Worm (Caenorhabditis elegans): ENCODE measurements around the gene cah-4.

The cah-4 gene

ce11 chrX:13518861-13519713, 23.3 kb upstream of the cah-4 start, which contains the start of the genes cdk-4 and F18H3.1:
Gene cdk-4 (minus strand): TSS chrX:13518911.
Gene F18H3.1 (plus strand): TSS chrX:13519663.
- no peak for TF ChIP-seq bed-2 (GFP tag; IDR thresholded peaks at IDR 0.05)
- TF ChIP-seq hmg-1.2 (GFP tag; IDR thresholded peaks at IDR 0.05), result peak; percentile 53; the same call in 1 of the 2 replicates
- TF ChIP-seq cebp-1 (GFP tag; IDR thresholded peaks at IDR 0.05), result peak; percentile 61
- TF ChIP-seq cebp-1 (tag; optimal IDR thresholded peaks at IDR 0.05), result peak; percentile 91
- no peak for TF ChIP-seq snpc-4 (GFP tag; optimal IDR thresholded peaks at IDR 0.05)
- TF ChIP-seq snpc-4 (tag; optimal IDR thresholded peaks at IDR 0.05), result peak in 1 of 4 experiments; percentile 14
- TF ChIP-seq zfh-2 (GFP tag; conservative IDR thresholded peaks at IDR 0.05), result peak; percentile 95
- TF ChIP-seq nhr-90 (tag; optimal IDR thresholded peaks at IDR 0.05), result no peak
- peak; percentile 55 for TF ChIP-seq nhr-80 (tag; optimal IDR thresholded peaks at IDR 0.05)
- peak; percentile 67 for TF ChIP-seq dox-1 (GFP tag; IDR thresholded peaks at IDR 0.05)
- no peak for TF ChIP-seq gei-17 (GFP tag; optimal IDR thresholded peaks at IDR 0.05)
- 0 out of 2 replicates have a peak, but pooled peaks have one; percentile 16 for TF ChIP-seq egrh-3 (GFP tag; IDR thresholded peaks at IDR 0.05)
- TF ChIP-seq K12H6.12 (tag; optimal IDR thresholded peaks at IDR 0.05), result peak; percentile 40
- peak; percentile 51 for TF ChIP-seq mcd-1 (GFP tag; IDR thresholded peaks at IDR 0.05)

DNA sequence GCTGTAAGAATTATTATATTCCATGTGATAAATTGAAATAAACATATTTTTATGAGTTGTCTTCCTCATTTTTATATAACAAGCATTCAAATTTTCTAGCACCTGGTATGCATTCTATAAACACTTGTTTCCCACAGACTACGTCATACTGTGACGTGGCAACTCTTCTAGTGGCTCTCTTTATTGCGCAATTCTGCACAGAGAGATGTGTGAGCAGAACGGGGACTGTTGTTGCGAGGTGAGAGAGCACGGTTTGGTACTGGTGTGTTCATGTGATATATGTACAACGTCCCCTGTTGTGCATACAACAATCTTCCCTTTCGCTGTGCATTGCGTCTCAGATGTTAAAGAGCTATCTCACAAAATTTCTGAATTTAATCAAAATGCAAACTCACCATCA, 17.3 kb upstream of the cah-4 start:
- TF ChIP-seq madf-10 (tag; optimal IDR thresholded peaks at IDR 0.05) (no peak), K12H6.12 (tag; optimal IDR thresholded peaks at IDR 0.05) (no peak)

ce11 chrX:13526219-13527218, 15.9 kb upstream of the cah-4 start:
- TF ChIP-seq F37B4.10 (GFP tag; IDR thresholded peaks at IDR 0.05) (no peak), cebp-1 (GFP tag; IDR thresholded peaks at IDR 0.05) (peak; percentile 92), cebp-1 (tag; optimal IDR thresholded peaks at IDR 0.05) (peak; percentile 90), T07F8.4 (tag; optimal IDR thresholded peaks at IDR 0.05) (no peak), zfh-2 (GFP tag; conservative IDR thresholded peaks at IDR 0.05) (0 out of 2 replicates have a peak, but pooled peaks have one; percentile 38), F55B11.4 (tag; optimal IDR thresholded peaks at IDR 0.05; ENCODE audit: borderline replicate concordance, insufficient read depth) (no peak), snpc-4 (GFP tag; optimal IDR thresholded peaks at IDR 0.05) (no peak), snpc-4 (tag; optimal IDR thresholded peaks at IDR 0.05) (no peak), ets-4 (GFP tag; optimal IDR thresholded peaks at IDR 0.05) (no peak), nhr-90 (tag; optimal IDR thresholded peaks at IDR 0.05) (no peak), hlh-12 (tag; optimal IDR thresholded peaks at IDR 0.05) (no peak), ekl-4 (GFP tag; IDR thresholded peaks at IDR 0.05) (no peak), Y56A3A.18 (GFP tag; IDR thresholded peaks at IDR 0.05) (no peak), chd-7 (tag; optimal IDR thresholded peaks at IDR 0.05) (peak; percentile 6), sptf-2 (GFP tag; optimal IDR thresholded peaks at IDR 0.05) (no peak), dox-1 (GFP tag; IDR thresholded peaks at IDR 0.05) (peak; percentile 33), rec-8 (tag; optimal IDR thresholded peaks at IDR 0.05) (no peak), K12H6.12 (tag; optimal IDR thresholded peaks at IDR 0.05) (no peak), ZK185.1 (tag; optimal IDR thresholded peaks at IDR 0.05; ENCODE audit: poor library complexity, severe bottlenecking) (no peak), ztf-6 (GFP tag; IDR thresholded peaks at IDR 0.05) (no peak), aptf-3 (GFP tag; IDR thresholded peaks at IDR 0.05) (no peak), nhr-27 (tag; optimal IDR thresholded peaks at IDR 0.05) (no peak), nfyb-1 (GFP tag; IDR thresholded peaks at IDR 0.05) (0 out of 2 replicates have a peak, but pooled peaks have one; percentile 6), somi-1 (GFP tag; optimal IDR thresholded peaks at IDR 0.05) (no peak), Y53G8AR.9 (GFP tag; conservative IDR thresholded peaks at IDR 0.05) (no peak)
